Fruit fly (Drosophila melanogaster) whole organism, embryonic: ENCODE data around the gene Sgp.
A peak's percentile ranks its signal among the peaks of the same experiment; 100 is the strongest.

Source experiments
- Atf-2 ChIP-seq: fragments of 200-800 bp; sonication (Bioruptor generic); optimal IDR thresholded peaks from 2 replicates; lab custom pipeline; 2016; ENCODE audit warnings: missing biosample characterization, missing genetic modification characterization
- B-H1 ChIP-seq: fragments of 200-800 bp; sonication (Bioruptor generic); IDR thresholded peaks from 3 replicates; pipeline ENCODE4 v1.3.6; 2022; ENCODE audit warnings: missing biosample characterization, missing genetic modification characterization
- CG10147 ChIP-seq: fragments of 200-800 bp; sonication (Bioruptor generic); optimal IDR thresholded peaks from 2 replicates; lab custom pipeline; 2019; ENCODE audit warnings: missing biosample characterization, mild to moderate bottlenecking, missing genetic modification characterization, moderate library complexity
- CG10543 ChIP-seq: fragments of 200-800 bp; sonication (Bioruptor generic); optimal IDR thresholded peaks from 3 replicates; lab custom pipeline; 2017; ENCODE audit warnings: missing biosample characterization, mild to moderate bottlenecking, missing genetic modification characterization, moderate library complexity
- CG11560 ChIP-seq: fragments of 200-800 bp; sonication (Bioruptor generic); IDR thresholded peaks from 3 replicates; pipeline ENCODE4 v1.3.6; 2022; ENCODE audit warnings: missing biosample characterization, missing genetic modification characterization
- CG11696 ChIP-seq: fragments of 200-800 bp; sonication (Bioruptor generic); IDR thresholded peaks from 2 replicates; pipeline ENCODE4 v1.3.6; 2022; ENCODE audit warnings: missing biosample characterization, missing genetic modification characterization
- CG12155 ChIP-seq: fragments of 200-800 bp; sonication (Bioruptor generic); optimal IDR thresholded peaks from 3 replicates; lab custom pipeline; 2016; ENCODE audit warnings: missing biosample characterization, missing genetic modification characterization
- CG12942 ChIP-seq: fragments of 200-800 bp; sonication (Bioruptor generic); optimal IDR thresholded peaks from 3 replicates; lab custom pipeline; 2016; ENCODE audit warnings: missing biosample characterization, missing genetic modification characterization
- CG17359 ChIP-seq: fragments of 200-800 bp; sonication (Bioruptor generic); optimal IDR thresholded peaks from 3 replicates; lab custom pipeline; 2018; ENCODE audit warnings: missing biosample characterization, mild to moderate bottlenecking, missing genetic modification characterization, moderate library complexity
- CG17802 ChIP-seq: fragments of 200-800 bp; sonication (Bioruptor generic); optimal IDR thresholded peaks from 2 replicates; lab custom pipeline; 2018; ENCODE audit warnings: missing biosample characterization, mild to moderate bottlenecking, missing genetic modification characterization, moderate library complexity
- CG2889 ChIP-seq: fragments of 200-800 bp; sonication (Bioruptor generic); IDR thresholded peaks from 3 replicates; pipeline ENCODE4 v1.3.6; 2022; ENCODE audit warnings: missing biosample characterization, missing genetic modification characterization
- CG31224 ChIP-seq: fragments of 200-800 bp; sonication (Bioruptor generic); IDR thresholded peaks from 2 replicates; pipeline ENCODE4 v1.3.6; 2022; ENCODE audit warnings: missing biosample characterization, missing genetic modification characterization
- CG3726 ChIP-seq: fragments of 200-800 bp; sonication (Bioruptor generic); IDR thresholded peaks from 3 replicates; pipeline ENCODE4, ENCODE4 v1.3.6; 2022; ENCODE audit warnings: missing biosample characterization, missing genetic modification characterization
- CG7372 ChIP-seq: fragments of 200-800 bp; sonication (Bioruptor generic); IDR thresholded peaks from 2 replicates; pipeline ENCODE4 v1.3.6; 2022; ENCODE audit warnings: missing biosample characterization, missing genetic modification characterization
- CG7987 ChIP-seq: fragments of 200-800 bp; sonication (Bioruptor generic); optimal IDR thresholded peaks from 2 replicates; lab custom pipeline; 2018; ENCODE audit warnings: missing biosample characterization, mild to moderate bottlenecking, missing genetic modification characterization, moderate library complexity
- CG8944 ChIP-seq: fragments of 200-800 bp; sonication (Bioruptor generic); optimal IDR thresholded peaks from 3 replicates; lab custom pipeline; 2016; ENCODE audit warnings: missing biosample characterization, missing genetic modification characterization
- CG9609 ChIP-seq: fragments of 200-800 bp; sonication (Bioruptor generic); optimal IDR thresholded peaks from 3 replicates; lab custom pipeline; 2016; ENCODE audit warnings: missing biosample characterization, missing genetic modification characterization
- CTCF ChIP-seq: fragments of 200-800 bp; sonication (Bioruptor generic); optimal IDR thresholded peaks from 2 replicates; lab custom pipeline; 2017; ENCODE audit warnings: missing biosample characterization, mild to moderate bottlenecking, missing genetic modification characterization, moderate library complexity
- Dad ChIP-seq: fragments of 200-800 bp; sonication (Bioruptor generic); optimal IDR thresholded peaks from 3 replicates; lab custom pipeline; 2016; ENCODE audit warnings: missing biosample characterization, missing genetic modification characterization
- Dip3 ChIP-seq: fragments of 200-800 bp; sonication (Bioruptor generic); optimal IDR thresholded peaks from 3 replicates; lab custom pipeline; 2016; ENCODE audit warnings: missing biosample characterization, missing genetic modification characterization
- Dll ChIP-seq: fragments of 200-800 bp; sonication (Bioruptor generic); IDR thresholded peaks from 4 replicates; pipeline ENCODE4 v1.3.6; 2022; ENCODE audit warnings: missing biosample characterization, missing genetic modification characterization; ENCODE audit not compliant: partially characterized antibody
- HmgD ChIP-seq: fragments of 200-800 bp; sonication (Bioruptor generic); optimal IDR thresholded peaks from 3 replicates; lab custom pipeline; 2016; ENCODE audit warnings: missing biosample characterization, missing genetic modification characterization
- Hmr ChIP-seq: fragments of 200-800 bp; sonication (Bioruptor generic); optimal IDR thresholded peaks from 3 replicates; lab custom pipeline; 2017; ENCODE audit warnings: mild to moderate bottlenecking, missing biosample characterization, missing genetic modification reagents, missing genetic modification characterization
- Hr78 ChIP-seq, 2 experiments: fragments of 200-800 bp in 1 of 2; fragments of >200 bp in 1 of 2; sonication (Bioruptor generic) in 1 of 2; optimal IDR thresholded peaks; 2 replicates each; lab custom pipeline; 2017 to 2019; ENCODE audit warnings: missing biosample characterization in 2 of 2, missing genetic modification characterization in 2 of 2, mild to moderate bottlenecking in 1 of 2, moderate library complexity in 1 of 2
- Hsf ChIP-seq: fragments of 200-800 bp; sonication (Bioruptor generic); optimal IDR thresholded peaks from 3 replicates; lab custom pipeline; 2016; ENCODE audit warnings: missing biosample characterization, missing genetic modification characterization
- Mes4 ChIP-seq: fragments of 200-800 bp; sonication (Bioruptor generic); optimal IDR thresholded peaks from 2 replicates; lab custom pipeline; 2016; ENCODE audit warnings: missing biosample characterization, missing genetic modification characterization
- Nf-YB ChIP-seq: fragments of 200-800 bp; sonication (Bioruptor generic); optimal IDR thresholded peaks from 3 replicates; lab custom pipeline; 2019; ENCODE audit warnings: missing biosample characterization, mild to moderate bottlenecking, missing genetic modification characterization, moderate library complexity
- Pdp1 ChIP-seq, 2 experiments: fragments of 200-800 bp; sonication (Bioruptor generic); optimal IDR thresholded peaks; 3 replicates each; lab custom pipeline; 2016; ENCODE audit warnings: missing biosample characterization in 2 of 2, missing genetic modification characterization in 2 of 2, mild to moderate bottlenecking in 1 of 2, moderate library complexity in 1 of 2
- Spps ChIP-seq: fragments of 200-800 bp; sonication (Bioruptor generic); optimal IDR thresholded peaks from 2 replicates; lab custom pipeline; 2018; ENCODE audit warnings: missing biosample characterization, mild to moderate bottlenecking, missing genetic modification characterization
- Usf ChIP-seq: fragments of 200-800 bp; sonication (Bioruptor generic); optimal IDR thresholded peaks from 2 replicates; lab custom pipeline; 2017; ENCODE audit warnings: missing genotype, missing biosample characterization, missing genetic modification characterization
- abd-A ChIP-seq: fragments of 200-800 bp; sonication (Bioruptor generic); optimal IDR thresholded peaks from 3 replicates; lab custom pipeline; 2019; ENCODE audit warnings: missing biosample characterization, mild to moderate bottlenecking, missing genetic modification characterization, moderate library complexity
- amos ChIP-seq: fragments of 200-800 bp; sonication (Bioruptor generic); IDR thresholded peaks from 2 replicates; pipeline ENCODE4 v1.3.6; 2022; ENCODE audit warnings: missing biosample characterization, missing genetic modification characterization; ENCODE audit not compliant: partially characterized antibody
- bcd ChIP-seq: fragments of 200-800 bp; sonication (Bioruptor generic); optimal IDR thresholded peaks from 2 replicates; lab custom pipeline; 2017; ENCODE audit warnings: missing biosample characterization, mild to moderate bottlenecking, missing genetic modification characterization
- btn ChIP-seq: fragments of 200-800 bp; sonication (Bioruptor generic); optimal IDR thresholded peaks from 2 replicates; lab custom pipeline; 2016; ENCODE audit warnings: missing biosample characterization, missing genetic modification characterization
- ems ChIP-seq: fragments of 200-800 bp; sonication (Bioruptor generic); optimal IDR thresholded peaks from 3 replicates; lab custom pipeline; 2016; ENCODE audit warnings: missing biosample characterization, missing genetic modification characterization
- gcm2 ChIP-seq: fragments of 200-800 bp; sonication (Bioruptor generic); optimal IDR thresholded peaks from 2 replicates; lab custom pipeline; 2016; ENCODE audit warnings: missing biosample characterization, missing genetic modification characterization
- gt ChIP-seq: fragments of 200-800 bp; sonication (Bioruptor generic); IDR thresholded peaks from 2 replicates; pipeline ENCODE4 v1.3.6; 2022; ENCODE audit warnings: missing biosample characterization, missing genetic modification characterization
- her ChIP-seq: fragments of 200-800 bp; sonication (Bioruptor generic); optimal IDR thresholded peaks from 2 replicates; lab custom pipeline; 2016; ENCODE audit warnings: missing biosample characterization, missing genetic modification characterization
- insv ChIP-seq, 2 experiments: fragments of 200-800 bp; sonication (Bioruptor generic); optimal IDR thresholded peaks; 3 replicates each; lab custom pipeline; 2016 to 2018; ENCODE audit warnings: missing biosample characterization in 2 of 2, missing genetic modification characterization in 2 of 2
- jumu ChIP-seq: fragments of 200-800 bp; sonication (Bioruptor generic); optimal IDR thresholded peaks from 3 replicates; lab custom pipeline; 2016; ENCODE audit warnings: missing biosample characterization, missing genetic modification characterization
- klu ChIP-seq: fragments of 200-800 bp; sonication (Bioruptor generic); IDR thresholded peaks from 2 replicates; pipeline ENCODE4 v1.3.6; 2022; ENCODE audit warnings: missing biosample characterization, missing genetic modification characterization
- lilli ChIP-seq: fragments of 200-800 bp; sonication (Bioruptor generic); optimal IDR thresholded peaks from 3 replicates; lab custom pipeline; 2016; ENCODE audit warnings: missing biosample characterization, missing genetic modification characterization
- oc ChIP-seq: fragments of 200-800 bp; sonication (Bioruptor generic); optimal IDR thresholded peaks from 2 replicates; lab custom pipeline; 2018; ENCODE audit warnings: missing biosample characterization, mild to moderate bottlenecking, missing genetic modification characterization, moderate library complexity
- salm ChIP-seq: fragments of 200-800 bp; sonication (Bioruptor generic); optimal IDR thresholded peaks from 2 replicates; lab custom pipeline; 2018; ENCODE audit warnings: missing biosample characterization, mild to moderate bottlenecking, missing genetic modification characterization
- sqz ChIP-seq: fragments of 200-800 bp; sonication (Bioruptor generic); optimal IDR thresholded peaks from 3 replicates; lab custom pipeline; 2018; ENCODE audit warnings: missing biosample characterization, mild to moderate bottlenecking, missing genetic modification characterization
- sug ChIP-seq: fragments of 200-800 bp; optimal IDR thresholded peaks from 2 replicates; lab custom pipeline; 2019; ENCODE audit warnings: missing biosample characterization, mild to moderate bottlenecking, missing genetic modification characterization, moderate library complexity
- tin ChIP-seq: fragments of 200-800 bp; sonication (Bioruptor generic); optimal IDR thresholded peaks from 3 replicates; lab custom pipeline; 2016; ENCODE audit warnings: missing biosample characterization, missing genetic modification characterization
- trem ChIP-seq: fragments of 200-800 bp; optimal IDR thresholded peaks from 3 replicates; lab custom pipeline; 2019; ENCODE audit warnings: missing biosample characterization, mild to moderate bottlenecking, missing genetic modification characterization, moderate library complexity
- tup ChIP-seq: fragments of 200-800 bp; sonication (Bioruptor generic); optimal IDR thresholded peaks from 2 replicates; lab custom pipeline; 2016; ENCODE audit warnings: missing biosample characterization, mild to moderate bottlenecking, missing genetic modification characterization, moderate library complexity
- tx ChIP-seq: fragments of 200-800 bp; sonication (Bioruptor generic); optimal IDR thresholded peaks from 2 replicates; lab custom pipeline; 2016; ENCODE audit warnings: missing biosample characterization, missing genetic modification characterization
- unpg ChIP-seq: fragments of 200-800 bp; sonication (Bioruptor generic); optimal IDR thresholded peaks from 3 replicates; lab custom pipeline; 2018; ENCODE audit warnings: missing biosample characterization, mild to moderate bottlenecking, missing genetic modification characterization, moderate library complexity
- vfl ChIP-seq: fragments of 200-800 bp; sonication (Bioruptor generic); optimal IDR thresholded peaks from 2 replicates; lab custom pipeline; 2016; ENCODE audit warnings: missing biosample characterization, missing genetic modification characterization

The Sgp gene

DNA sequence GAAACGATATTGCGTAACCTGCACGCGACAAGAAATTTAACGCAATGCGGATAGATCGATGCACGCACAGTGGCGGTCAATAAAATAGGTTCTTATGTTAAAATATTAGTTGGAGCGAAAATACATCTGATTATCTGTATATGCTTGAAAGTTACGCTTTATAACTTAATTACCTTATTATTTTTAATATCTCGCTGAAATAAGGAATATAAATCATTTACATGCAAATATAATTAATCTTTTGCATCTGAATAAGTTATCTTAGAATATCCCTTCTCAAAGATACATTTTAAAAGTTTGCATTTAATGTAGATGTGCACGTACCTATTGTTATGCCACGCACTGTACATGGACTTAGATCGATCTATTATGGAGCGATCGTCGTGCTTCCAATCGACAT is 47.8 kb upstream of the Sgp start (continued):
- TF ChIP-seq CG31224 (GFP tag; lab: Robert Waterston, UW) = no peak
- no peak for TF ChIP-seq gt (GFP tag; lab: Robert Waterston, UW)
- TF ChIP-seq her (GFP tag; lab: Kevin White, UChicago) = no peak
- no peak for TF ChIP-seq ems (GFP tag; lab: Kevin White, UChicago)
- no peak for TF ChIP-seq CG10543 (GFP tag; lab: Kevin White, UChicago)
- peak in 1 of 2 experiments; percentile 42 for TF ChIP-seq Pdp1 (GFP tag; optimal IDR thresholded peaks at IDR 0.05; lab: Kevin White, UChicago)
- no peak for TF ChIP-seq Nf-YB (GFP tag; lab: Kevin White, UChicago)
- TF ChIP-seq Dad = no peak
- no peak for TF ChIP-seq CG2889 (GFP tag; lab: Robert Waterston, UW)
- TF ChIP-seq lilli (GFP tag; lab: Kevin White, UChicago) = no peak
- no peak for TF ChIP-seq Dll (GFP tag; lab: Robert Waterston, UW)
- no peak for TF ChIP-seq CG10147 (GFP tag; lab: Kevin White, UChicago)
- TF ChIP-seq Hr78 (GFP tag; optimal IDR thresholded peaks at IDR 0.05; lab: Kevin White, UChicago) = no peak
- no peak for TF ChIP-seq CG8944 (GFP tag; lab: Kevin White, UChicago)
- no peak for TF ChIP-seq Hsf
- peak; percentile 39; the same call in 1 of the 2 replicates for TF ChIP-seq CG11696
- no peak for TF ChIP-seq insv (GFP tag; optimal IDR thresholded peaks at IDR 0.05; lab: Kevin White, UChicago)
- TF ChIP-seq CG7987 (GFP tag; lab: Kevin White, UChicago) = no peak
- peak; percentile 32 for TF ChIP-seq unpg (GFP tag; lab: Kevin White, UChicago)
- TF ChIP-seq CG3726 (GFP tag; lab: Robert Waterston, UW) = no peak
- TF ChIP-seq oc (tag; lab: Kevin White, UChicago) = no peak
- TF ChIP-seq tup (GFP tag; lab: Kevin White, UChicago) = no peak
- TF ChIP-seq tin (GFP tag; lab: Kevin White, UChicago) = no peak
- TF ChIP-seq sqz (GFP tag; lab: Kevin White, UChicago) = no peak
- TF ChIP-seq Atf-2 (GFP tag; lab: Kevin White, UChicago) = no peak
- TF ChIP-seq CG17802 = no peak
- no peak for TF ChIP-seq tx (GFP tag; lab: Kevin White, UChicago)
- TF ChIP-seq CG7372 = no peak
- no peak for TF ChIP-seq CG17359 (tag; lab: Kevin White, UChicago)
- TF ChIP-seq abd-A = no peak
- no peak for TF ChIP-seq amos
- TF ChIP-seq CG12155 (GFP tag; lab: Kevin White, UChicago) = no peak
- TF ChIP-seq klu (GFP tag; lab: Robert Waterston, UW) = no peak
- TF ChIP-seq CG9609 = no peak
- TF ChIP-seq gcm2 (GFP tag; lab: Kevin White, UChicago) = no peak
- no peak for TF ChIP-seq bcd (GFP tag; lab: Kevin White, UChicago)
- TF ChIP-seq HmgD (GFP tag; lab: Kevin White, UChicago) = no peak
- TF ChIP-seq B-H1 (GFP tag; lab: Robert Waterston, UW) = no peak
- TF ChIP-seq Dip3 (GFP tag; lab: Kevin White, UChicago) = no peak
- TF ChIP-seq sug (tag; lab: Kevin White, UChicago) = no peak
- TF ChIP-seq Hmr (GFP tag; lab: Kevin White, UChicago) = no peak
- TF ChIP-seq salm (tag; lab: Kevin White, UChicago) = no peak
- no peak for TF ChIP-seq jumu (GFP tag; lab: Kevin White, UChicago)
- TF ChIP-seq CG11560 = no peak
- TF ChIP-seq vfl (GFP tag; lab: Kevin White, UChicago) = no peak
- TF ChIP-seq Mes4 = no peak
- TF ChIP-seq btn = no peak
- TF ChIP-seq Usf (GFP tag; lab: Kevin White, UChicago) = no peak
- TF ChIP-seq trem (tag; lab: Kevin White, UChicago) = peak; percentile 49
- no peak for TF ChIP-seq CTCF (GFP tag; lab: Kevin White, UChicago)
- TF ChIP-seq CG12942 = no peak
- TF ChIP-seq Spps (tag; lab: Kevin White, UChicago) = peak; percentile 38
